Worm (Caenorhabditis elegans): ENCODE results near the gene hsp-90.

- TF ChIP-seq nhr-28 (tag; optimal IDR thresholded peaks at IDR 0.05) (no peak), mdt-29 (GFP tag; IDR thresholded peaks at IDR 0.05) (no peak), nhr-10 (tag; optimal IDR thresholded peaks at IDR 0.05) (no peak), daf-8 (GFP tag; IDR thresholded peaks at IDR 0.05) (no peak), zfp-2 (tag; optimal IDR thresholded peaks at IDR 0.05) (no peak), nhr-237 (tag; optimal IDR thresholded peaks at IDR 0.05) (no peak), nhr-6 (tag; optimal IDR thresholded peaks at IDR 0.05) (no peak)
Measured at ce11 chrV:14719491-14719890, 34.8 kb downstream of the hsp-90 start, which contains the start of gene R08A2.1.

All from whole organism, L4 larva.